Fruit fly (Drosophila melanogaster): ENCODE measurements around the gene CG31523.
A peak's percentile ranks its signal among the peaks of the same experiment; 100 is the strongest.

DNA sequence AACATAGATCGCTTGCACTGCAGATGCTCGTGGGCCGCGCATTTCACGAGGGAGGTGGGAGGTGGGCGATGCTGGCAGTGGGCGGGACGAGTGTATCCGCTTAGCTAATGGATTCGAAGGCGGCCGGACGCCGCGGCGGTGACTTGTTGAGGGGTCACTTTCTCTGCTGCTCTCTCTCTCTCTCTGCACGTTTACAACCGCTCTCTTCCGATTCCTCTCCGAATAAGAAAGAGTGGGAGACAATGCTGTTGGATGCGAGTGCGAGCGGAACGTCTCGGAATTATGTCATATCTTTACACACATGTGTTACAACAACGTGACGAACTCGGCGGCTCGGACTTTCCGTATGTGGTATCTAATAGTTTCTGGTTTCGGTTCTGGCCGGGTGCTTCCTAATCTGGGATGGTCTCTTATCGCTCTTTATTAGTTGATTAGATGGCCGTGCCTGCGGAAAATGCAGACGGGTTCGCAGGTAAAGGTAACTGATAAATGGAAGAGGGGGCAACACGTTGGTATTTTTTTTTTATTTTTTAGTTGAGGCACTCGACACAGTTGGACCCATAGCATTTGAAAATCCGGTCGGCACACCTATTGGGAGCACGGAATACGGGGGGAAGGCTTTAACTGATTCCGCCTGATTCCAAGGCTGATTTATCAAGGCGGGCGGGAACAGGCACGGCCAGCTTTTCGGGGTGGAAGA, 26.5 kb downstream of the CG31523 start:
- no peak for TF ChIP-seq pan (optimal IDR thresholded peaks at IDR 0.05)
- TF ChIP-seq usp (GFP tag; optimal IDR thresholded peaks at IDR 0.05): no peak
- peak; percentile 76 for TF ChIP-seq Dll (optimal IDR thresholded peaks at IDR 0.05)

Data from whole organism.